Fruit fly (Drosophila melanogaster): ENCODE results near the gene Gasp.

Gasp gene

DNA sequence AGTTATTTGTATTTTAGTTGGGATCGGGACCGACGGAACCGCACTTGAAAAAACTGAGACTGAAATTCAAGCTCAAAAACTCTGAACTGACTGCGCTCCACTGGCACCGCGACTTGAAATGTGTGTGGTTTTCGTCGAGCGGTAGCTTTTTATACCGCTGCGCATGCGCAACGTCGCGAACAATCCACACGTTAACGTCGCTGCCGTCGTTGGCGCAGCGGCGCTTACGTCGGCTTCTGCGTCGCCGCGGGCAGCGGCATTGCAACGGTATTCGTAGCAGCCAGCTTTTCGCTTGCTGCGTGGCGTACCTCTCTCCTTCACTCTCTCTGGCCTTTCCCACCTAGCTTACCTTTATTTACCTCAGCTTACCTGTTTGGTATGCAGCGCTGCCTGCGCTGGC lies at the start of gene Gasp:
TSS of gene Gasp (minus strand) at position 124 of the 400 bp plus-strand sequence.
- TF ChIP-seq noc (tag; optimal IDR thresholded peaks at IDR 0.05) = no peak

DNA sequence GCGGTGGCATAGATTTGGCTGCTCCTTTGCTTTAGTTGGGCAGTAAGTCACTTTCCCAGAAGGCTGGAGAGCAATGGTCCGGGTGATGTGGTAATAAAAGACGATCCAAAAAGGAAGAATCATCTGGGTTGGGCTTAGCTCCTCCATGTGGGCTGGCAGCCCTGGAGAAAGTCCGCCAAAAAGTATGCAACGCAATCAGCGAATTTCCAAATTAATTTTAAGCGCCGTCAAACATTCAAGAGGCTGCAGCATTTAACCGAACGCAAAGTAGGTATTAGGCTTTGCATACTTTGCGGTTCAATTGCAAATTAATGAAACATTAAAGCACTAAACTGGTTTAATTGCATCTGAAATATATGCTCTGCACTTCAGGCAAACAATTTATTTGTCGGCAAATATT lies 48.9 kb upstream of the Gasp start:
- TF ChIP-seq noc (tag; optimal IDR thresholded peaks at IDR 0.05) = no peak

DNA sequence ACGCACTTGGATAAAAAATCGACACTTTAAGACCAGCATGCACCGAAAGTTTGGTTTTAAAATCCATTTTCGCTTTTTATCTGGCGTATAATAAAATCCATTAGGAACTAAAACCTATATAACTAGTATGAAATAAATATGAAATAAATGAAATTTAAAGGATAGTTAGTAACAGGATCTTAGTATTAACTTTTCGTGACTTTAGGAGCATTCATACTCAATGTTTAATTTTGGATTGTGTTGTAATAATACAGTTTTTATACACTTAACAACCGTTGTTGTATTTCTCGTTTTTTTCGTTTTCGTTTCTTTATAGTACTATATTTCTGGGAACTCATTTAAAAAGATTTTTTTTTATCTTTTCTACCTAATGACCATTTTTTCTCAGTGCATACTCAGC lies 48.4 kb upstream of the Gasp start:
- no peak for TF ChIP-seq noc (tag; optimal IDR thresholded peaks at IDR 0.05)

DNA sequence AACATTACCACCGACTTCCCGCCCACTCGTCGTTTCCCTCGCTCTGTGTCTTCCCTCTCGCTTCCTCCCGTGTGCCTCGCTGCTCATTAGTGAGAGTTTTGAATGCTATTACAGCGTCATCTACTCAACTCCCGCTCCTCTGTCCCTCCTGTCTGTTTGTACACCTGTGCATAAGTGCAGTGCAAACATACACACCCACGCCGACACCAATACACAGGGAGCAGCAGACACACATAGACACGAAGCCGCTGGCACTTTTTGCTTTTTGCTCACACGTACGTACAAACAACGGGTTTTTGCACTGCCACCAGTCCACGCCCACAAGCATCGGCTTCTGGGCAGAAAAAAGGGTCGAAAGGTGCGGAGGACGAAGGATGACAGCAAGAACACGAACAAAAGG lies 41.1 kb upstream of the Gasp start:
- no peak for TF ChIP-seq noc (tag; optimal IDR thresholded peaks at IDR 0.05)

DNA sequence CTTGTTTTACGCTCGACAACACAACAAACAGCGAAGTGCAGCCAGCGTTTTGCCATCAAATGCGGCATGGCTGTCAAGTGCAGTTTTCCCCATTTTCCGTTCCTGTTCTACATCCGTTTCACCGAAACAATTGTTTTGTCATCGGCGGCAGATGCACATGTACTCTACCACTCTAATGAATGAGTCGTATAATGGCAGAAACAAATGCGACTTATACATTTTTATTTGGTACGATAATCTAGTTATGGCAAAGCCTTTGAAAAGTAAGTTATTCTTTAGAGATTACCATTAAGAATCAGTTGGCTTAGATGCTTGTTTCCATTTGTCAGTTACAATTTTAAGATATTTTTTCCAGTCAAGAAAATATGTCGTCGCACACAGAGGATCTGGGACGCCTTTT lies 21.6 kb upstream of the Gasp start, which contains the start of gene Vha14-2:
TSS of gene Vha14-2 (plus strand) at position 301 of the 400 bp plus-strand sequence.
- TF ChIP-seq noc (tag; optimal IDR thresholded peaks at IDR 0.05) = no peak

DNA sequence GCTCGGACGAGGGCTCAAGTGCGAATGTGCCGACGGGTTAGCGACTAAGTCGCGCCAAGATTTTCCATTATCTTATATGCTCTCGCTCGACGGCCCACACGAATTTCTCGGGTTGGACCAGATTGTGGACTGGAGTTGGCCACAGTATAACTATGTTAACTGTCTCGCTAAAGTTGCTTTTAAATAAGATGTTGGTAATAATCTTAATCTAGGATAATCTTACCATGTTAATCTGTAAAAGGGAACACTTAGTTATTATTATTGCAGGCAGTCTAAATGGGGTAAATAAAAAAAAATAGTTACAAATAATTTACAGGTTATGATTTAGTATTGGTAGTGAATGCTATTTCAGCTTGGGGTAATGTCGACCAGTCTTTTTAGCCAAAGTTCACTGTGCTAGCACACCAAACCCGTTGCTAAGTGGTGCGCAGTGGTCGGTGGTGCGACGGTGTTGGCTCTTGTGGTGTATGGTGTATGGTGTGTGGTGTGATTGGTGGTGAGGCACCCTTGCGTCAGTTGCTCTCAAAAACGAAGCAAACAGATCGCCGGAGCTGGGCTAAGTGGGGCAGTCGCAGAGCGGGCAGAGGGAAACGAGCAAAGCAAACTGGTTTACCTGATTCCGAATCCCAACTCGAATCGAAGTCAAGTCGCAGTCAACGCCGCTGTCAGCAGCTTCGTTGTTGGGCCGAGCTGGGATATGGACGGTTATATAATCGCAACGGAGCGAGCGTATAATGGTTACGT lies 11.7 kb upstream of the Gasp start, which contains the start of gene Obp83g:
TSS of gene Obp83g (minus strand) at position 51 of the 744 bp plus-strand sequence.
- TF ChIP-seq noc (tag; optimal IDR thresholded peaks at IDR 0.05) = peak; percentile 77

DNA sequence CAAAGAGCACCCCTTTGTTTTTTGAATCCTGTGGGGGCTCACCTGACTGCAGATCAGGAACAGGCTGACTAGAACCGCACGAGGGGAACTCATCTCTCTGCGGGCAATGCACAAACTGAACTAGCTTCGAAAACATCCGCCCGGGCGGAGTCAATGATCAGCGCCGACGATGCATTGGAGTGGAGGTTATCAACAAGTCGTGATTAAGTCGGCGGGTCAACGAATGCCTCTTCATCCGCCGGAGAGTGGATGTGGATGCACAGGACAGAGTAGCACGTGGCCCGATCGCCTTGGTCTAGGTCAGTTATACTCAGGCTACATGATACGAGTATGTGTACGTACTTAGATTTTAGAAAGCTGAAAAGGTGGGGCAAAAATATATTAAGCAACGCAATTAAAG lies 10.2 kb upstream of the Gasp start, which contains the start of gene Obp83ef:
TSS of gene Obp83ef (minus strand) at position 119 of the 400 bp plus-strand sequence.
- TF ChIP-seq noc (tag; optimal IDR thresholded peaks at IDR 0.05) = no peak

DNA sequence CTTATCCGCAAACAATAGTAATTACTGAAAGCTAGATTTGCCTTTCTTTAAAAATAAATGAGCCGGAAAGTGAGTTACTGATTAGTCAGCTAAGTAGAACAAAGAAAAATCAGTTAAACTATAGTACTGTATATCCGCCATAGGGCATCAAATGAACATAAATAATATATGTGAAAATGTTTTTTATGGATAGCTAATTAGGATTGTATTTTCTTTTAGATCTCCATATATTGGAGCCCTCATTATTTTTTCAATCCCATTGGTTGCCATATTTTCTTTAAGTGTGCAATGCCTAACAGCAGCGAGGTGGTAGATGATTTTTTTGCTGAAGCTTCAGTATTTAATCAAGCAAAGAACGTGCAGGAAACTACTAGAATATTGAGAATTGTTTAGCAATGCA lies 7.1 kb upstream of the Gasp start, which contains the start of gene Obp83cd:
TSS of gene Obp83cd (plus strand) at position 343 of the 400 bp plus-strand sequence.
- TF ChIP-seq noc (tag; optimal IDR thresholded peaks at IDR 0.05) = peak; percentile 53

DNA sequence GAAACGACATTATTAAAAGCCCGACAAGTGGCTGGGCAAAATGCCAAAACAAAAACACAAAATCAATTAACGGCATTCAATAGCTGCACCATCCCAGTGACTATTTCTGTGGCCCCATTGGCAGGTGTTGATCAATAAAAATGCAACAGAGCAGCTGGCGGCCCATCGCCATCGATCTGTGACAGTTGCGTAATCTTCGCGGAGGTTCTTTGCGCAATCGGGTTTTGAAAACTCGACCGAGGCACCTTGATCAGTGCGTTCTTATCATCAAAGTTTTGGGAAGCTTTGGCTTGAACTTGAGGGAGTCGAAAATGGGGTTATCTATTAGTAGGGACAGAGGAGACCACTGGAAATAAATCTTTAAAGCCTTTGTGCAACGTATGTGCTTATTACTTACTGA lies 6.7 kb upstream of the Gasp start:
- no peak for TF ChIP-seq noc (tag; optimal IDR thresholded peaks at IDR 0.05)

DNA sequence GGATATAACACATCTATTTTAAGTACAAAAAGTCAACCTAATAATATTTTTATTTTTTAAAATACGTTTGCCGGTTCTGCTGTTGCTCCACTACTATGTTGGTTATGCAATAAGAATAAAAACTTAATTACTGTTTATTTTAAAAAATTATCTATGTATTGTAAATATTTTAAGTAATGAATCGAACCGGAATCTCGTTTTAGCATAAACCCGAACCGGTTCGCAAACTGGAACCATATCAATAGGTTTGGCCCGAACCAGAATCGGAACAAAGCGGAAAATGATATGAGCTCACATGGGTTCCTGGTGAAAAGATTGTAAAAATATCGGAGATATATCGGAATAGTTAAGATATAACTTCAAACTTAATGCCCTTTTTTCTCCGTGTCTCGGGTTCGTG lies 6.0 kb upstream of the Gasp start:
- TF ChIP-seq noc (tag; optimal IDR thresholded peaks at IDR 0.05) = no peak

DNA sequence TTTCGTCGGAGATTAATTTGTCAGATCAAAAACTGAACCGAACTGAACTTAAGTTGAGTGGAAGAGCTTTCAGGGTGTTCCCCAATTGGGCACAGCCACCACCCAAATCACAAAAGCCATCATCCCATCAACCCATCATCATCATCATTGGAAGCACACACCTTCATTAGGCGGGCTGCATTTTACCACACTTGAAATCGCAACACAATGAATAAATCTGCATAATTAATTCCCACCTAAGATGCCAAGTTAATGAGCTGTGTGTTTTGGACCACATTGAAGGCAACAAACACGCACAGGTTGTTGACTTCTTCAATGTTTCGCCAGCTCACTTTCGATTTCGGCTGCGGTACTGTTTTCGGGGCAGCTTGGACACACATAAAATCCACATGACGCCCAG lies 4.5 kb upstream of the Gasp start:
- no peak for TF ChIP-seq noc (tag; optimal IDR thresholded peaks at IDR 0.05)

DNA sequence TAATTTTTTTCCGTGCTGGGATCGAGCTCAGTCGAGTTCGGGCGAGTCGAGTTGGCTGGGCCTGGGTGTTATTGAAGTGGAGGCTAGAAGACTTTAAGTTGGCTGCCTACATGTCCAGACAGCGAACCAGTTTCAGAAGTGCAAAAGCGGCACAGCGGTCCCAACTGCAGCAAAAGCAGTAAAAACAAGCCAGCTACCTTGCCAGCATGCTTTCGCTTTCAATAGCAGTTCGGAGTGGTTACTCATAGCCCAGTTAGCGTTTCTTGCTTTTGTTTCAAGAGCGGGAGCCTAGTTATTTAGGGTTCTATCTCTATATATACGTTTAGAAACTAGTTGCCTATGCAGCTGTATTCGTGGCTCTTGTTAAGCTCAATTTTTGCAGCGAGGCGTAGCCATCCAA lies 2.0 kb upstream of the Gasp start:
- no peak for TF ChIP-seq noc (tag; optimal IDR thresholded peaks at IDR 0.05)

DNA sequence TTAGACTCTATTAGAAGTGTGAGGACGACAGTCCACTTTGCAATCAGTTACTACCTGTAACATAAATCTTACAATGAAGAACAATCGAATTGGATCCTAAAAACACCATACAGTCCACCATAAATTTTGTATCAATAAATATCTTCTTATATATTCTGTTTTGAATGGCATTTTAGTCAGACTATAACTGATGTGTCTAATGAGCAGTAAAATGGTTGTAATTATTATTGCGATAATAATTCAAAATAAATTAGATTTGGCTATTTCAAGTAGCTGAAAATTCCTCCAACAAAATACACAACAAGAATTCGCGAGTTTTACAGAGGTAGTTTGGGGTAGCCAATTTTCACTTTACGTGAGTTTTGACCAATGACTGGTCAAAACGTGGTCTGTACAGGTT lies 1.6 kb upstream of the Gasp start:
- TF ChIP-seq noc (tag; optimal IDR thresholded peaks at IDR 0.05) = no peak

DNA sequence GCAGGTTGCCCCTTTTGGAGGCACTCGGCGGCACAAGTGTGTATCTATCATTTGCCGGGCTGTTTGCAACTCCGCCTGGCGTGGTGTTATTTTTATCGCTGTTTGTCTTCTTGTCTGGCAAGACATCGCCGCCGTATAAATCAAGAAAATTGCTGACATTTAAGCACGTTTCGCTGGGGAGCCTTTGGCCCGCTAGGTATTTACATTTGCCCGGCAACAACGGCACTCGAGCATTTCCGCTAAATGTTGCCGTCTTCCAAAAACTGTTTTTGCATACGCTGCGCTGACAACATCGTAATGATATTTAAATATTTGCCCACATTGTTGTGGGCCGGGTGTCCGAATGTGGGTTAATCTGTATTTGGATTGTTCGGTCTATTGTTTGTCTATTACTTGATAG lies 2.4 kb downstream of the Gasp start:
- no peak for TF ChIP-seq noc (tag; optimal IDR thresholded peaks at IDR 0.05)

DNA sequence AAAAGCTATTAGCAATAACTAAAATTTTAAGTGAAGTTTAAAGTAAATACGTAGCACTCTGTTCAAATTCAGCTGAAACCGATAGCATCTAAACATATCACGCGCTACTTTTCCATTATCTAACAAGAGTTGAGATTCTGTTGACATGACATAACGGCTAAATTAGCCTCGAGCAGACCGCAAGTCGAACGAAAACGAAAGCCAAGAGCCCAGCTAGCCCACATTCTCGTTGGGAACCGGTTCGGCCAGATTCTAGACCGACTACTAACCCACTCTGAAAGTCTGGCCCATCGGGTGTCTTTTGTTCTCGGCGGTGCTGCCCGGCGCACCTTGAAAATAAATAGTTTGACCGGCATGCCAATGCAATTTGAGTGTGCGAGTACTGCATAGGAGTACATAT lies 3.6 kb downstream of the Gasp start:
- no peak for TF ChIP-seq noc (tag; optimal IDR thresholded peaks at IDR 0.05)

DNA sequence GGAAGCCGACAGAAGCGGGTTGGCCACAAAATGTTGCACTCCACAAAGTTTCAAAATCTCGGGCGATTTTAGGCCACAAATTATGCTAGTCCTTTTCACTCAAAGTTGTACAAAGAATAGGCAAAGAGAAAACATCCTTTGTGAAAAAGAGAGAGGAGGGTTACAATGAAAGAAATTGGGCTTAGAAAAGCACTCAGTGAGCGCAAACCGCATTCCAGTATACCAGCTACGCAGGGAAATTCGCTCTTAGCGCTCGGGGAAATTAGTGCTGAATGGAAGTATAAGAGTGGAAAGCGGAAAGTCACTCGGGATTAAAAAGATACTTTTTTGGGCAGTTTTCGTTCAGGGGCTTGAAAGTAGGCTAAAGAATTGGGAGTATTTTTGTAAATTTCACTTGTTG lies 18.6 kb downstream of the Gasp start:
- TF ChIP-seq noc (tag; optimal IDR thresholded peaks at IDR 0.05) = no peak

DNA sequence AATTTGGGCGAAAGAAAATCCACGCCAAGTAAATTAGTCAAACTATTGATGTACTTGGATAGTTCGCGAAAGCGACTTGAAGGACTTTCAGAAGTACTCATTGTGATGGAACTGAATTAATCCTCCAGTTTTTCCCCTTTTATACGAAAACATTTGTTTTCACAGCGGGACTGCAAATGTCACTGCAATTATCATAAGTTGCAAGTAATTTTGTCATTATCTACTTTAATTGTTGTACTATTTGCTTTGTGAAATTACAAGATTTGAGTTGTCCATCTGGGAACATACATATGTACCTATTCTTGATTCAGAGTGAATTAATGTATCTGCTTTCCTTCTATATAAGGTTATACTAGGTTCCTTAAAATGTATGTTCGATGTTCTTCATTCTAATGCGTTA lies 22.5 kb downstream of the Gasp start, which contains the start of gene Or83c:
TSS of gene Or83c (minus strand) at position 101 of the 400 bp plus-strand sequence.
- no peak for TF ChIP-seq noc (tag; optimal IDR thresholded peaks at IDR 0.05)

DNA sequence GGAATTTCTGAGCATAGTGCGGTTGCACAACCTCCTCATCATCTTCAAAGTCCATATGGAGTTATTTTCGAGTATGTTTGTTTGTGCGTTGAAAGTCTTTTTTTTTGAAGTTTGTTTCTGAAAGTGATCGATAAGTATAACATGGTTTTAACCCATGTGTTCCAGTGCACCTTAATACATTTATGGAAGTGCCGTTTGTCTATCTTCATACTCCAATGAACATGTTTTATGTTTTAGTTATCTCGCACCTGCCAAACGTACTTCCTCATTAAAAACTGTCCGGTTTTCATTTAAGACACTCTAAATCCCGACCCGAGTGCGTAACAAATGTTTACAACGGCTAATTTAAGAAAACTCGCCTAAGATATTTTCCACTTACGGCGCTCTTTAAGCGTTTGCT lies 43.3 kb downstream of the Gasp start, which contains the start of gene CG15580:
TSS of gene CG15580 (minus strand) at position 101 of the 400 bp plus-strand sequence.
- TF ChIP-seq noc (tag; optimal IDR thresholded peaks at IDR 0.05) = no peak

Data from whole organism, larva.